Worm (Caenorhabditis elegans) whole organism, L4/young adult: ENCODE results near the gene C24G6.8.

Source experiments
- W03F9.2 ChIP-seq: fragments of 150-350 bp; optimal IDR thresholded peaks from 2 replicates; lab custom pipeline; 2014; ENCODE audit warnings: missing biosample characterization, missing genetic modification characterization
- dao-5 ChIP-seq: sonication (generic microtip); optimal IDR thresholded peaks from 2 replicates; lab custom pipeline; 2016; ENCODE audit warnings: missing genotype, missing genetic modification characterization, moderate library complexity, missing compliant biosample characterization
- him-1 ChIP-seq: sonication (generic microtip); optimal IDR thresholded peaks from 2 replicates; lab custom pipeline; 2016; ENCODE audit warnings: missing genotype, missing genetic modification reagents, missing genetic modification characterization, missing compliant biosample characterization

The C24G6.8 gene

ce11 chrV:5509134-5509533 lies 26.5 kb downstream of the C24G6.8 start:
- no peak for TF ChIP-seq him-1 (tag; lab: Kevin White, UChicago)
- TF ChIP-seq dao-5 (tag; lab: Kevin White, UChicago), result no peak
- TF ChIP-seq W03F9.2 (tag; lab: Kevin White, UChicago), result no peak

- TF ChIP-seq him-1 (tag; lab: Kevin White, UChicago) (peak; percentile 59), W03F9.2 (tag; lab: Kevin White, UChicago) (peak; percentile 76), dao-5 (tag; lab: Kevin White, UChicago) (no peak)
These were observed 30.7 kb downstream of the C24G6.8 start, which contains the start of the genes dnj-19 and nhr-47 for ce11 chrV:5504807-5505442. Gene dnj-19, minus strand, starts transcription at chrV:5504857. Gene nhr-47, plus strand, starts transcription at chrV:5505253.

- TF ChIP-seq him-1 (tag; lab: Kevin White, UChicago) (no peak), dao-5 (tag; lab: Kevin White, UChicago) (no peak), W03F9.2 (tag; lab: Kevin White, UChicago) (no peak)
These were observed 31.4 kb downstream of the C24G6.8 start for ce11 chrV:5504295-5504694.

ce11 chrV:5502701-5503100 lies 33.0 kb downstream of the C24G6.8 start:
- TF ChIP-seq W03F9.2 (tag; lab: Kevin White, UChicago), result no peak
- no peak for TF ChIP-seq dao-5 (tag; lab: Kevin White, UChicago)
- no peak for TF ChIP-seq him-1 (tag; lab: Kevin White, UChicago)

ce11 chrV:5499475-5499874 lies 36.2 kb downstream of the C24G6.8 start:
- no peak for TF ChIP-seq W03F9.2 (tag; lab: Kevin White, UChicago)
- TF ChIP-seq dao-5 (tag; lab: Kevin White, UChicago), result no peak
- TF ChIP-seq him-1 (tag; lab: Kevin White, UChicago), result no peak

ce11 chrV:5493447-5493846 lies 42.2 kb downstream of the C24G6.8 start, which contains the start of gene T05C3.2:
Gene T05C3.2, plus strand, starts transcription at chrV:5493747.
- TF ChIP-seq dao-5 (tag; lab: Kevin White, UChicago) (no peak), W03F9.2 (tag; lab: Kevin White, UChicago) (no peak), him-1 (tag; lab: Kevin White, UChicago) (no peak)

- TF ChIP-seq dao-5 (tag; lab: Kevin White, UChicago) (no peak), him-1 (tag; lab: Kevin White, UChicago) (no peak), W03F9.2 (tag; lab: Kevin White, UChicago) (no peak)
These were observed 45.5 kb downstream of the C24G6.8 start, which contains the start of gene T05C3.6 for ce11 chrV:5490205-5490604. Gene T05C3.6, plus strand, starts transcription at chrV:5490445.

ce11 chrV:5488766-5489165 lies 46.9 kb downstream of the C24G6.8 start, which contains the start of gene grl-18:
Gene grl-18, minus strand, starts transcription at chrV:5488866.
- TF ChIP-seq W03F9.2 (tag; lab: Kevin White, UChicago) (no peak), him-1 (tag; lab: Kevin White, UChicago) (no peak), dao-5 (tag; lab: Kevin White, UChicago) (no peak)

ce11 chrV:5487180-5487579 lies 48.5 kb downstream of the C24G6.8 start:
- TF ChIP-seq him-1 (tag; lab: Kevin White, UChicago) (no peak), W03F9.2 (tag; lab: Kevin White, UChicago) (no peak), dao-5 (tag; lab: Kevin White, UChicago) (no peak)

ce11 chrV:5484866-5485265 lies 50.8 kb downstream of the C24G6.8 start, which contains the start of gene srg-65:
Gene srg-65, minus strand, starts transcription at chrV:5484966.
- TF ChIP-seq W03F9.2 (tag; lab: Kevin White, UChicago) (no peak), him-1 (tag; lab: Kevin White, UChicago) (no peak)
